Worm (Caenorhabditis elegans): ENCODE measurements around the gene srz-23.

Gene srz-23

ce11 chrIV:3438022-3438421 is 15.4 kb upstream of the srz-23 start, which contains the start of gene grd-13:
grd-13 (plus strand) TSS chrIV:3438312.
- TF ChIP-seq ets-7 (tag; optimal IDR thresholded peaks at IDR 0.05) (no peak), hmbx-1 (tag; optimal IDR thresholded peaks at IDR 0.05) (no peak), hmg-4 (GFP tag; optimal IDR thresholded peaks at IDR 0.05) (no peak)

ce11 chrIV:3439354-3439753 is 14.1 kb upstream of the srz-23 start, which contains the start of gene grd-3:
grd-3 (plus strand) TSS chrIV:3439655.
- no peak for TF ChIP-seq ama-1 (optimal IDR thresholded peaks at IDR 0.05)
- TF ChIP-seq ceh-13 (GFP tag; optimal IDR thresholded peaks at IDR 0.05), result no peak
- no peak for TF ChIP-seq sea-1 (GFP tag; conservative IDR thresholded peaks at IDR 0.05)

ce11 chrIV:3440848-3441247 is 12.6 kb upstream of the srz-23 start, which contains the start of gene grd-10:
grd-10 (plus strand) TSS chrIV:3441055.
- TF ChIP-seq ceh-13 (GFP tag; optimal IDR thresholded peaks at IDR 0.05) (no peak), flt-1 (GFP tag; IDR thresholded peaks at IDR 0.05) (no peak), ets-7 (tag; optimal IDR thresholded peaks at IDR 0.05) (no peak), B0310.2 (tag; optimal IDR thresholded peaks at IDR 0.05) (no peak), hmbx-1 (tag; optimal IDR thresholded peaks at IDR 0.05) (no peak), pes-1 (GFP tag; IDR thresholded peaks at IDR 0.05) (no peak), scrt-1 (GFP tag; IDR thresholded peaks at IDR 0.05) (no peak), aly-1 (tag; optimal IDR thresholded peaks at IDR 0.05) (no peak)

ce11 chrIV:3442513-3442912 is 10.9 kb upstream of the srz-23 start:
- TF ChIP-seq scrt-1 (GFP tag; IDR thresholded peaks at IDR 0.05), result no peak
- TF ChIP-seq ama-1 (optimal IDR thresholded peaks at IDR 0.05), result no peak
- no peak for TF ChIP-seq ceh-13 (GFP tag; optimal IDR thresholded peaks at IDR 0.05)
- no peak for TF ChIP-seq tra-4 (tag; optimal IDR thresholded peaks at IDR 0.05)
- no peak for TF ChIP-seq hnd-1 (tag; optimal IDR thresholded peaks at IDR 0.05)
- TF ChIP-seq sea-1 (GFP tag; conservative IDR thresholded peaks at IDR 0.05), result no peak
- TF ChIP-seq ets-7 (tag; optimal IDR thresholded peaks at IDR 0.05), result no peak
- TF ChIP-seq hmbx-1 (tag; optimal IDR thresholded peaks at IDR 0.05), result no peak
- no peak for TF ChIP-seq aly-1 (tag; optimal IDR thresholded peaks at IDR 0.05)
- TF ChIP-seq hmg-4 (GFP tag; optimal IDR thresholded peaks at IDR 0.05), result no peak
- no peak for TF ChIP-seq B0310.2 (tag; optimal IDR thresholded peaks at IDR 0.05)
- no peak for TF ChIP-seq tbx-11 (GFP tag; IDR thresholded peaks at IDR 0.05)

- no peak for TF ChIP-seq aly-1 (tag; optimal IDR thresholded peaks at IDR 0.05)
- no peak for TF ChIP-seq ama-1 (optimal IDR thresholded peaks at IDR 0.05)
- no peak for TF ChIP-seq ceh-36 (tag; optimal IDR thresholded peaks at IDR 0.05)
- TF ChIP-seq pes-1 (GFP tag; IDR thresholded peaks at IDR 0.05), result no peak
- TF ChIP-seq ets-7 (tag; optimal IDR thresholded peaks at IDR 0.05), result no peak
- TF ChIP-seq hmbx-1 (tag; optimal IDR thresholded peaks at IDR 0.05), result no peak
- TF ChIP-seq tbx-11 (GFP tag; IDR thresholded peaks at IDR 0.05), result no peak
- TF ChIP-seq scrt-1 (GFP tag; IDR thresholded peaks at IDR 0.05), result no peak
- TF ChIP-seq B0310.2 (tag; optimal IDR thresholded peaks at IDR 0.05), result no peak
- TF ChIP-seq ceh-13 (GFP tag; optimal IDR thresholded peaks at IDR 0.05), result no peak
- no peak for TF ChIP-seq tbx-37 (GFP tag; conservative IDR thresholded peaks at IDR 0.05)
These were observed 9.3 kb upstream of the srz-23 start, which contains the start of gene F09D12.2 for ce11 chrIV:3444101-3444500. F09D12.2 (minus strand) TSS chrIV:3444201.

ce11 chrIV:3444614-3445013 is 8.8 kb upstream of the srz-23 start, which contains the start of gene F58E2.5:
F58E2.5 (plus strand) TSS chrIV:3444914.
- TF ChIP-seq sea-1 (GFP tag; conservative IDR thresholded peaks at IDR 0.05), result no peak
- no peak for TF ChIP-seq ceh-13 (GFP tag; optimal IDR thresholded peaks at IDR 0.05)

ce11 chrIV:3447350-3447749 is 6.1 kb upstream of the srz-23 start:
- TF ChIP-seq F13C5.2 (tag; optimal IDR thresholded peaks at IDR 0.05), result no peak
- no peak for TF ChIP-seq ets-7 (tag; optimal IDR thresholded peaks at IDR 0.05)
- TF ChIP-seq hmg-4 (GFP tag; optimal IDR thresholded peaks at IDR 0.05), result no peak
- no peak for TF ChIP-seq tbx-37 (GFP tag; conservative IDR thresholded peaks at IDR 0.05)
- TF ChIP-seq ceh-13 (GFP tag; optimal IDR thresholded peaks at IDR 0.05), result no peak
- no peak for TF ChIP-seq tbx-11 (GFP tag; IDR thresholded peaks at IDR 0.05)

ce11 chrIV:3452516-3452915 is 892 bp upstream of the srz-23 start:
- no peak for TF ChIP-seq aly-1 (tag; optimal IDR thresholded peaks at IDR 0.05)
- no peak for TF ChIP-seq hmbx-1 (tag; optimal IDR thresholded peaks at IDR 0.05)

DNA sequence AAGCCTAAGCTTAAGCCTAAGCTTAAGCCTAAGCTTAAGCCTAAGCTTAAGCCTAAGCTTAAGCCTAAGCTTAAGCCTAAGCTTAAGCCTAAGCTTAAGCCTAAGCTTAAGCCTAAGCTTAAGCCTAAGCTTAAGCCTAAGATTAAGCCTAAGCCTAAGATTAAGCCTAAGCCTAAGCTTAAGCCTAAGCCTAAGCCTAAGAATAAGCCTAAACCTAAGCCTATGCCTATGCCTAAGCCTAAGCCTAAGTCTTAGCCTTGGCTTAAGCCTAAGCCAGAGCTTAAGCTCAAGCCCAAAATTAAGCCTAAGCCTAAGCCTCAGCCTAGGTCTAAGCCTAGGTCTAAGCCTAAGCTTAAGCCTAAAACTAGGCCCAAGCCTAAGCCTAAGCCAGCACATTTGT is 2.0 kb downstream of the srz-23 start:
- peak; percentile 94 for TF ChIP-seq ceh-36 (tag; optimal IDR thresholded peaks at IDR 0.05)

DNA sequence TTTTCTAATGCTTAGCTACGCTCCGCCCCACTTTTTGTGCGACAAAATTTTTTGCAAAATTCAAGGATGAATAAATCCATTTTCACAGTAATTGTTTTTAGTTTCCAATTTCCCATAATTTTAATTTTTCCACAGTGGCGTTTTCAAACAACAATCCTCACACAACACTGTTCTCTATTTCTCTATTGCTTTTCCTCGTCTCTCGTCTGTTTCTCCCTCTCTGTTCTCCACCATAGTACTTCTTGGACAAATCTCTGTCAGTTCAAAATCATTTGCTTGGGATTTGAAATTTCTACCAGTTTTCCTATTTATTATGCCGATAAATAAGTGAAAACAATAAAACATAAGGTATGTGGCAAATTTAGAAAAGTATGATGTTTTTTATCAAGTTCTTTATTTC is 9.8 kb downstream of the srz-23 start, which contains the start of gene F58E2.4:
TSS of gene F58E2.4 (plus strand) at position 134 of the 400 bp plus-strand sequence.
- TF ChIP-seq flt-1 (GFP tag; IDR thresholded peaks at IDR 0.05), result no peak
- TF ChIP-seq hmg-4 (GFP tag; optimal IDR thresholded peaks at IDR 0.05), result no peak
- TF ChIP-seq hmbx-1 (tag; optimal IDR thresholded peaks at IDR 0.05), result no peak
- TF ChIP-seq F13C5.2 (tag; optimal IDR thresholded peaks at IDR 0.05), result no peak
- TF ChIP-seq ceh-13 (GFP tag; optimal IDR thresholded peaks at IDR 0.05), result no peak
- no peak for TF ChIP-seq ama-1 (optimal IDR thresholded peaks at IDR 0.05)
- no peak for TF ChIP-seq aly-1 (tag; optimal IDR thresholded peaks at IDR 0.05)
- TF ChIP-seq sea-1 (GFP tag; conservative IDR thresholded peaks at IDR 0.05), result no peak
- TF ChIP-seq tbx-11 (GFP tag; IDR thresholded peaks at IDR 0.05), result no peak
- TF ChIP-seq hnd-1 (tag; optimal IDR thresholded peaks at IDR 0.05), result no peak
- TF ChIP-seq tbx-37 (GFP tag; conservative IDR thresholded peaks at IDR 0.05), result no peak
- TF ChIP-seq ceh-36 (tag; optimal IDR thresholded peaks at IDR 0.05), result no peak
- no peak for TF ChIP-seq pes-1 (GFP tag; IDR thresholded peaks at IDR 0.05)
- TF ChIP-seq scrt-1 (GFP tag; IDR thresholded peaks at IDR 0.05), result no peak
- TF ChIP-seq tra-4 (tag; optimal IDR thresholded peaks at IDR 0.05), result no peak
- TF ChIP-seq B0310.2 (tag; optimal IDR thresholded peaks at IDR 0.05), result no peak
- no peak for TF ChIP-seq ets-7 (tag; optimal IDR thresholded peaks at IDR 0.05)

Data from whole organism, early embryonic.